Fruit fly (Drosophila melanogaster): ENCODE measurements around the gene CG43092.

Gene CG43092

dm6 chr3R:22724149-22724973 lies 45.1 kb downstream of the CG43092 start, which contains the start of gene Irp-1A (continued):
- TF ChIP-seq fru (optimal IDR thresholded peaks at IDR 0.05) = no peak
- no peak for TF ChIP-seq MTF-1 (GFP tag; optimal IDR thresholded peaks at IDR 0.05; ENCODE audit: borderline replicate concordance)
- no peak for TF ChIP-seq CG7987 (GFP tag; optimal IDR thresholded peaks at IDR 0.05)
- peak; percentile 82 for TF ChIP-seq MBD-R2 (GFP tag; IDR thresholded peaks at IDR 0.05)
- peak; percentile 80 for TF ChIP-seq CG7271 (tag; optimal IDR thresholded peaks at IDR 0.05)
- TF ChIP-seq CG10959 (GFP tag; IDR thresholded peaks at IDR 0.05) = no peak
- TF ChIP-seq Trl (optimal IDR thresholded peaks at IDR 0.05) = no peak
- no peak for TF ChIP-seq Trl (GFP tag; optimal IDR thresholded peaks at IDR 0.05)
- TF ChIP-seq CG13775 (GFP tag; optimal IDR thresholded peaks at IDR 0.05) = peak; percentile 69
- peak; percentile 56 for TF ChIP-seq lbe (GFP tag; optimal IDR thresholded peaks at IDR 0.05)
- TF ChIP-seq Hr3 (GFP tag; optimal IDR thresholded peaks at IDR 0.05) = peak; percentile 72
- TF ChIP-seq Gug (GFP tag; IDR thresholded peaks at IDR 0.05) = peak; percentile 41; the same call in 1 of the 4 replicates
- TF ChIP-seq CG14667 (GFP tag; IDR thresholded peaks at IDR 0.05) = peak; percentile 55; the same call in 1 of the 2 replicates
- no peak for TF ChIP-seq CG15479 (GFP tag; optimal IDR thresholded peaks at IDR 0.05)
- peak; percentile 88 for TF ChIP-seq CG8924 (tag; optimal IDR thresholded peaks at IDR 0.05)
- no peak for TF ChIP-seq dimm (GFP tag; IDR thresholded peaks at IDR 0.05)
- no peak for TF ChIP-seq CG43689 (GFP tag; IDR thresholded peaks at IDR 0.05)
- TF ChIP-seq CG8089 (GFP tag; optimal IDR thresholded peaks at IDR 0.05) = no peak
- peak; percentile 58 for TF ChIP-seq CHES-1-like (GFP tag; optimal IDR thresholded peaks at IDR 0.05)
- peak; percentile 83 for TF ChIP-seq hbn (GFP tag; IDR thresholded peaks at IDR 0.05; ENCODE audit: partially characterized antibody)
- TF ChIP-seq odd (GFP tag; optimal IDR thresholded peaks at IDR 0.05) = peak; percentile 47
- peak; percentile 73 for TF ChIP-seq lilli (GFP tag; optimal IDR thresholded peaks at IDR 0.05)
- no peak for TF ChIP-seq Asciz (GFP tag; optimal IDR thresholded peaks at IDR 0.05)
- no peak for TF ChIP-seq sc (optimal IDR thresholded peaks at IDR 0.05)
- TF ChIP-seq sc (GFP tag; optimal IDR thresholded peaks at IDR 0.05) = no peak
- no peak for TF ChIP-seq tup (GFP tag; optimal IDR thresholded peaks at IDR 0.05)
- TF ChIP-seq gro (GFP tag; optimal IDR thresholded peaks at IDR 0.05) = peak; percentile 58
- TF ChIP-seq esg (GFP tag; conservative IDR thresholded peaks at IDR 0.05) = peak; percentile 47; the same call in 1 of the 2 replicates
- peak; percentile 60 for TF ChIP-seq Hand (GFP tag; optimal IDR thresholded peaks at IDR 0.05)
- TF ChIP-seq tgo (GFP tag; IDR thresholded peaks at IDR 0.05) = peak; percentile 78
- peak; percentile 61 for TF ChIP-seq CG3995 (GFP tag; optimal IDR thresholded peaks at IDR 0.05)
- TF ChIP-seq CG12391 (tag; optimal IDR thresholded peaks at IDR 0.05) = peak; percentile 91
- no peak for TF ChIP-seq CG8765 (GFP tag; IDR thresholded peaks at IDR 0.05)
- TF ChIP-seq pnt (GFP tag; optimal IDR thresholded peaks at IDR 0.05) = no peak
- peak; percentile 86 for TF ChIP-seq CG15269 (tag; optimal IDR thresholded peaks at IDR 0.05)
- peak; percentile 73; the same call in 2 of the 3 replicates for TF ChIP-seq CG11456 (GFP tag; IDR thresholded peaks at IDR 0.05)
- peak; percentile 22 for TF ChIP-seq HLH54F (GFP tag; optimal IDR thresholded peaks at IDR 0.05)
- TF ChIP-seq sima (GFP tag; optimal IDR thresholded peaks at IDR 0.05) = no peak
- TF ChIP-seq ato (GFP tag; IDR thresholded peaks at IDR 0.05; ENCODE audit: partially characterized antibody) = peak; percentile 41
- TF ChIP-seq CG10366 (GFP tag; IDR thresholded peaks at IDR 0.05) = peak; percentile 65
- TF ChIP-seq Meics (GFP tag; optimal IDR thresholded peaks at IDR 0.05) = peak; percentile 70
- TF ChIP-seq lab (GFP tag; optimal IDR thresholded peaks at IDR 0.05) = peak; percentile 85
- no peak for TF ChIP-seq pb (GFP tag; optimal IDR thresholded peaks at IDR 0.05)
- no peak for TF ChIP-seq Tbp (GFP tag; optimal IDR thresholded peaks at IDR 0.05)
- peak; percentile 72 for TF ChIP-seq inv (GFP tag; IDR thresholded peaks at IDR 0.05; ENCODE audit: partially characterized antibody)
- peak; percentile 57 for TF ChIP-seq Chrac-16 (GFP tag; optimal IDR thresholded peaks at IDR 0.05)
- peak; percentile 76 for TF ChIP-seq CG3281 (GFP tag; optimal IDR thresholded peaks at IDR 0.05)
- TF ChIP-seq caup (GFP tag; optimal IDR thresholded peaks at IDR 0.05; ENCODE audit: severe bottlenecking) = peak; percentile 62
- TF ChIP-seq CG6765 (GFP tag; optimal IDR thresholded peaks at IDR 0.05) = peak; percentile 58

Measured in whole organism, embryonic.